Fruit fly (Drosophila melanogaster) whole organism, embryonic: ENCODE measurements around the gene CG7879.

Source experiments
- Abd-B ChIP-seq: fragments of 200-800 bp; sonication (Bioruptor generic); optimal IDR thresholded peaks from 2 replicates; lab custom pipeline; 2018; ENCODE audit warnings: missing biosample characterization, mild to moderate bottlenecking, missing genetic modification characterization, moderate library complexity
- Adf1 ChIP-seq: fragments of 200-800 bp; sonication (Bioruptor generic); IDR thresholded peaks from 2 replicates; pipeline ENCODE4 v1.3.6; 2022; ENCODE audit warnings: missing biosample characterization, missing genetic modification characterization
- B-H2 ChIP-seq: fragments of 200-800 bp; sonication (Bioruptor generic); optimal IDR thresholded peaks from 2 replicates; lab custom pipeline; 2018; ENCODE audit warnings: missing biosample characterization, mild to moderate bottlenecking, missing genetic modification characterization
- Blimp-1 ChIP-seq: fragments of 200-800 bp; sonication (Bioruptor generic); optimal IDR thresholded peaks from 3 replicates; lab custom pipeline; 2018; ENCODE audit warnings: missing biosample characterization, missing genetic modification characterization, mild to moderate bottlenecking, moderate library complexity, missing genetic modification reagents
- BtbVII ChIP-seq: fragments of 200-800 bp; sonication (Bioruptor generic); optimal IDR thresholded peaks from 3 replicates; lab custom pipeline; 2017; ENCODE audit warnings: missing biosample characterization, mild to moderate bottlenecking, missing genetic modification characterization
- CG10147 ChIP-seq: fragments of 200-800 bp; sonication (Bioruptor generic); optimal IDR thresholded peaks from 2 replicates; lab custom pipeline; 2019; ENCODE audit warnings: missing biosample characterization, mild to moderate bottlenecking, missing genetic modification characterization, moderate library complexity
- CG10321 ChIP-seq: fragments of 200-800 bp; sonication (Bioruptor generic); IDR thresholded peaks from 2 replicates; pipeline ENCODE4 v1.3.6; 2022; ENCODE audit warnings: missing biosample characterization, missing genetic modification characterization
- CG10565 ChIP-seq: fragments of 200-800 bp; sonication (Bioruptor generic); optimal IDR thresholded peaks from 3 replicates; lab custom pipeline; 2016; ENCODE audit warnings: missing biosample characterization, mild to moderate bottlenecking, missing genetic modification characterization
- CG12071 ChIP-seq: fragments of 200-800 bp; sonication (Bioruptor generic); optimal IDR thresholded peaks from 3 replicates; lab custom pipeline; 2018; ENCODE audit warnings: missing biosample characterization, mild to moderate bottlenecking, missing genetic modification characterization
- CG12391 ChIP-seq: fragments of 200-800 bp; sonication (Bioruptor generic); optimal IDR thresholded peaks from 3 replicates; lab custom pipeline; 2018; ENCODE audit warnings: missing biosample characterization, mild to moderate bottlenecking, missing genetic modification characterization, moderate library complexity
- CG14050 ChIP-seq: fragments of 200-800 bp; sonication (Bioruptor generic); IDR thresholded peaks from 3 replicates; pipeline ENCODE4 v1.3.6; 2022; ENCODE audit warnings: missing biosample characterization, missing genetic modification characterization
- CG15073 ChIP-seq: fragments of 200-800 bp; sonication (Bioruptor generic); optimal IDR thresholded peaks from 2 replicates; lab custom pipeline; 2016; ENCODE audit warnings: missing biosample characterization, missing genetic modification characterization
- CG15696 ChIP-seq: fragments of 200-800 bp; sonication (Bioruptor generic); optimal IDR thresholded peaks from 2 replicates; lab custom pipeline; 2019; ENCODE audit warnings: missing biosample characterization, mild to moderate bottlenecking, missing genetic modification characterization, moderate library complexity
- CG16815 ChIP-seq: fragments of 200-800 bp; sonication (Bioruptor generic); optimal IDR thresholded peaks from 3 replicates; lab custom pipeline; 2017; ENCODE audit warnings: missing biosample characterization, mild to moderate bottlenecking, missing genetic modification characterization
- CG17802 ChIP-seq: fragments of 200-800 bp; sonication (Bioruptor generic); optimal IDR thresholded peaks from 2 replicates; lab custom pipeline; 2018; ENCODE audit warnings: missing biosample characterization, mild to moderate bottlenecking, missing genetic modification characterization, moderate library complexity
- CG1792 ChIP-seq: fragments of 200-800 bp; sonication (Bioruptor generic); optimal IDR thresholded peaks from 2 replicates; lab custom pipeline; 2016; ENCODE audit warnings: missing biosample characterization, missing genetic modification characterization
- CG2120 ChIP-seq: fragments of 200-800 bp; sonication (Bioruptor generic); optimal IDR thresholded peaks from 3 replicates; lab custom pipeline; 2016; ENCODE audit warnings: missing biosample characterization, missing genetic modification characterization
- CG2875 ChIP-seq: fragments of 200-800 bp; sonication (Bioruptor generic); optimal IDR thresholded peaks from 2 replicates; lab custom pipeline; 2017; ENCODE audit warnings: missing biosample characterization, mild to moderate bottlenecking, missing genetic modification characterization, missing genetic modification reagents
- CG4360 ChIP-seq: fragments of 200-800 bp; sonication (Bioruptor generic); IDR thresholded peaks from 2 replicates; pipeline ENCODE4 v1.3.6; 2022; ENCODE audit warnings: missing biosample characterization, missing genetic modification characterization
- CG7372 ChIP-seq: fragments of 200-800 bp; sonication (Bioruptor generic); IDR thresholded peaks from 2 replicates; pipeline ENCODE4 v1.3.6; 2022; ENCODE audit warnings: missing biosample characterization, missing genetic modification characterization
- CG7556 ChIP-seq: fragments of 200-800 bp; sonication (Bioruptor generic); optimal IDR thresholded peaks from 2 replicates; lab custom pipeline; 2017; ENCODE audit warnings: missing biosample characterization, mild to moderate bottlenecking, missing genetic modification characterization
- CG9215 ChIP-seq: fragments of 200-800 bp; sonication (Bioruptor generic); IDR thresholded peaks from 2 replicates; pipeline ENCODE4 v1.3.6; 2022; ENCODE audit warnings: missing biosample characterization, missing genetic modification characterization
- CHES-1-like ChIP-seq: fragments of 200-800 bp; sonication (Bioruptor generic); optimal IDR thresholded peaks from 2 replicates; lab custom pipeline; 2016; ENCODE audit warnings: missing biosample characterization, missing genetic modification characterization
- D ChIP-seq, 2 experiments: fragments of 200-800 bp in 1 of 2; fragments of >200 bp in 1 of 2; sonication (Bioruptor generic) in 1 of 2; optimal IDR thresholded peaks; 2 replicates in 1 of 2; 3 replicates in 1 of 2; lab custom pipeline; 2017; ENCODE audit warnings: mild to moderate bottlenecking in 1 of 2, missing biosample characterization in 1 of 2, missing genetic modification characterization in 1 of 2, missing genetic modification reagents in 1 of 2
- D19A ChIP-seq: fragments of 200-800 bp; optimal IDR thresholded peaks from 3 replicates; lab custom pipeline; 2019; ENCODE audit warnings: missing biosample characterization, mild to moderate bottlenecking, missing genetic modification characterization, moderate library complexity
- Dref ChIP-seq: fragments of 200-800 bp; sonication (Bioruptor generic); IDR thresholded peaks from 2 replicates; pipeline ENCODE4 v1.3.6; 2022; ENCODE audit warnings: missing biosample characterization, missing genetic modification characterization
- Hr78 ChIP-seq, 2 experiments: fragments of 200-800 bp in 1 of 2; fragments of >200 bp in 1 of 2; sonication (Bioruptor generic) in 1 of 2; optimal IDR thresholded peaks; 2 replicates each; lab custom pipeline; 2017 to 2019; ENCODE audit warnings: missing biosample characterization in 2 of 2, missing genetic modification characterization in 2 of 2, mild to moderate bottlenecking in 1 of 2, moderate library complexity in 1 of 2
- Mad ChIP-seq: fragments of 200-800 bp; sonication (Bioruptor generic); optimal IDR thresholded peaks from 2 replicates; lab custom pipeline; 2016; ENCODE audit warnings: missing biosample characterization, missing genetic modification characterization
- Oaz ChIP-seq: fragments of 200-800 bp; sonication (Bioruptor generic); IDR thresholded peaks from 2 replicates; pipeline ENCODE4 v1.3.6; 2022; ENCODE audit warnings: missing biosample characterization, missing genetic modification characterization
- Ravus ChIP-seq: fragments of 200-800 bp; sonication (Bioruptor generic); IDR thresholded peaks from 2 replicates; pipeline ENCODE4 v1.3.6; 2022; ENCODE audit warnings: missing biosample characterization, missing genetic modification characterization
- Rx ChIP-seq: fragments of 200-800 bp; sonication (Bioruptor generic); IDR thresholded peaks from 2 replicates; pipeline ENCODE4 v1.3.6; 2022; ENCODE audit warnings: missing biosample characterization, missing genetic modification characterization
- Sry-β ChIP-seq: fragments of 200-800 bp; sonication (Bioruptor generic); optimal IDR thresholded peaks from 2 replicates; lab custom pipeline; 2018; ENCODE audit warnings: missing biosample characterization, mild to moderate bottlenecking, missing genetic modification characterization, moderate library complexity
- amos ChIP-seq: fragments of 200-800 bp; sonication (Bioruptor generic); IDR thresholded peaks from 2 replicates; pipeline ENCODE4 v1.3.6; 2022; ENCODE audit warnings: missing biosample characterization, missing genetic modification characterization; ENCODE audit not compliant: partially characterized antibody
- ap ChIP-seq: fragments of 200-800 bp; sonication (Bioruptor generic); IDR thresholded peaks from 2 replicates; pipeline ENCODE4 v1.3.6; 2022; ENCODE audit warnings: missing biosample characterization, missing genetic modification characterization
- cato ChIP-seq: fragments of 200-800 bp; sonication (Bioruptor generic); optimal IDR thresholded peaks from 2 replicates; lab custom pipeline; 2016; ENCODE audit warnings: missing biosample characterization, missing genetic modification characterization, borderline replicate concordance
- chn ChIP-seq: fragments of 200-800 bp; sonication (Bioruptor generic); optimal IDR thresholded peaks from 2 replicates; lab custom pipeline; 2016; ENCODE audit warnings: missing biosample characterization, missing genetic modification characterization
- ftz-f1 ChIP-seq: fragments of 200-800 bp; sonication (Bioruptor generic); optimal IDR thresholded peaks from 2 replicates; lab custom pipeline; 2016; ENCODE audit warnings: missing biosample characterization, missing genetic modification characterization
- fu2 ChIP-seq: fragments of 200-800 bp; sonication (Bioruptor generic); optimal IDR thresholded peaks from 2 replicates; lab custom pipeline; 2016; ENCODE audit warnings: missing biosample characterization, missing genetic modification characterization
- her ChIP-seq: fragments of 200-800 bp; sonication (Bioruptor generic); optimal IDR thresholded peaks from 2 replicates; lab custom pipeline; 2016; ENCODE audit warnings: missing biosample characterization, missing genetic modification characterization
- hth ChIP-seq: fragments of >200 bp; optimal IDR thresholded peaks from 2 replicates; lab custom pipeline; 2017; ENCODE audit warnings: inconsistent platforms
- kni ChIP-seq: fragments of 200-800 bp; sonication (Bioruptor generic); optimal IDR thresholded peaks from 3 replicates; lab custom pipeline; 2017; ENCODE audit warnings: mild to moderate bottlenecking, missing biosample characterization, missing genetic modification reagents, missing genetic modification characterization
- lab ChIP-seq: fragments of 200-800 bp; sonication (Bioruptor generic); optimal IDR thresholded peaks from 3 replicates; lab custom pipeline; 2017; ENCODE audit warnings: missing biosample characterization, missing genetic modification characterization, mild to moderate bottlenecking, moderate library complexity, missing genetic modification reagents
- pnt ChIP-seq: fragments of 200-800 bp; sonication (Bioruptor generic); optimal IDR thresholded peaks from 3 replicates; lab custom pipeline; 2016; ENCODE audit warnings: missing biosample characterization, missing genetic modification characterization
- pros ChIP-seq: fragments of 200-800 bp; sonication (Bioruptor generic); optimal IDR thresholded peaks from 3 replicates; lab custom pipeline; 2019; ENCODE audit warnings: missing biosample characterization, mild to moderate bottlenecking, missing genetic modification characterization, moderate library complexity
- repo ChIP-seq: fragments of 200-800 bp; sonication (Bioruptor generic); optimal IDR thresholded peaks from 2 replicates; lab custom pipeline; 2016; ENCODE audit warnings: missing biosample characterization, missing genetic modification characterization
- ssp ChIP-seq: fragments of 200-800 bp; sonication (Bioruptor generic); IDR thresholded peaks from 2 replicates; pipeline ENCODE4 v1.3.6; 2022; ENCODE audit warnings: missing biosample characterization, missing genetic modification characterization
- stwl ChIP-seq: fragments of 200-800 bp; sonication (Bioruptor generic); optimal IDR thresholded peaks from 3 replicates; lab custom pipeline; 2018; ENCODE audit warnings: missing biosample characterization, mild to moderate bottlenecking, missing genetic modification characterization, moderate library complexity
- sug ChIP-seq: fragments of 200-800 bp; optimal IDR thresholded peaks from 2 replicates; lab custom pipeline; 2019; ENCODE audit warnings: missing biosample characterization, mild to moderate bottlenecking, missing genetic modification characterization, moderate library complexity
- tna ChIP-seq: fragments of 200-800 bp; sonication (Bioruptor generic); IDR thresholded peaks from 2 replicates; pipeline ENCODE4 v1.3.6; 2022; ENCODE audit warnings: missing biosample characterization, missing genetic modification characterization; ENCODE audit not compliant: partially characterized antibody
- tup ChIP-seq: fragments of 200-800 bp; sonication (Bioruptor generic); optimal IDR thresholded peaks from 2 replicates; lab custom pipeline; 2016; ENCODE audit warnings: missing biosample characterization, mild to moderate bottlenecking, missing genetic modification characterization, moderate library complexity

CG7879 gene

DNA sequence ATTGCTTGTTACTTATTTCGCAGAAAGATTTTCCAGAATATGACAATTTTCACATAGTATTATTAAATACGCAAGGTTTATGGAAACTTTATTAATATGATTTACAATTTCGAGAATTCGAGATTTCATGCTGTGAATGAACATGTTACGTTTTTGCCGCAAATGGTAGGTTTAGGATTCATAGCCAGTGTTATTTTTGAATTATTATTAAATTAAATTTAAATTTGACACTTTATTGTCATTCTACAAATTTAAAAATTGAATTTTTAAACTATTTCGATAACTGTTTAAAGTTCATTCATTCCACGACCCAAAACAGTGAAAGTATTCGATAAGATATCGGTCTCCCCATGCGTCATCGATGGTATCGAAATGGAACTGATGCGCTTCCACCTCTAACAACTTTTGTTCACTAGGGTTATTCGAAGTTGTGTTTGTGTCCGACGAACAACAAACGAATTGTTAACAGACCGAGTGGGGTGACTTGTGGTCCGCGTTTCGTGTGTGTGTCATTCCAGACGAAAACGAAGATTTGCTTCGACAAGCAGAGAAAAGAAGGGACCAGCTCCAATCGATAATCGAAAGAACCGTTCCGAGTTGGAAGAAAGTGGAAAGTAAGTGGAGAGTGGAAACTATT is 22.6 kb downstream of the CG7879 start, which contains the start of the genes CG32313 and Pcyt1 (continued):
- TF ChIP-seq Sry-β (no peak), Abd-B (GFP tag; lab: Kevin White, UChicago) (no peak), hth (lab: Kevin White, UChicago) (no peak), CG4360 (GFP tag; lab: Robert Waterston, UW) (no peak), Hr78 (GFP tag; optimal IDR thresholded peaks at IDR 0.05; lab: Kevin White, UChicago) (no peak), CG2120 (GFP tag; lab: Kevin White, UChicago) (peak; percentile 0), CG16815 (GFP tag; lab: Kevin White, UChicago) (no peak), CG7372 (no peak), Mad (GFP tag; lab: Kevin White, UChicago) (peak; percentile 7), her (peak; percentile 41), CG1792 (no peak), repo (GFP tag; lab: Kevin White, UChicago) (no peak), fu2 (GFP tag; lab: Kevin White, UChicago) (peak; percentile 11), ssp (GFP tag; lab: Robert Waterston, UW) (no peak), CG10321 (no peak), Blimp-1 (GFP tag; lab: Kevin White, UChicago) (peak; percentile 47), amos (peak; percentile 94), Dref (GFP tag; lab: Robert Waterston, UW) (peak; percentile 97), BtbVII (GFP tag; lab: Kevin White, UChicago) (peak; percentile 0), tna (GFP tag; lab: Robert Waterston, UW) (peak; percentile 77), CHES-1-like (GFP tag; lab: Kevin White, UChicago) (no peak), Rx (no peak), CG10565 (no peak), pros (peak; percentile 92), CG15696 (tag; lab: Kevin White, UChicago) (no peak), CG10147 (no peak), CG12071 (GFP tag; lab: Kevin White, UChicago) (no peak), CG9215 (no peak), CG14050 (GFP tag; lab: Robert Waterston, UW) (no peak), D19A (tag; lab: Kevin White, UChicago) (no peak), lab (GFP tag; lab: Kevin White, UChicago) (peak; percentile 27), stwl (tag; lab: Kevin White, UChicago) (peak; percentile 94), CG17802 (tag; lab: Kevin White, UChicago) (no peak), CG7556 (no peak), CG2875 (GFP tag; lab: Kevin White, UChicago) (peak; percentile 23), chn (GFP tag; lab: Kevin White, UChicago) (no peak), cato (GFP tag; lab: Kevin White, UChicago) (no peak), CG12391 (peak; percentile 36), sug (peak; percentile 5), CG15073 (GFP tag; lab: Kevin White, UChicago) (no peak), tup (GFP tag; lab: Kevin White, UChicago) (no peak), ap (GFP tag; lab: Robert Waterston, UW) (no peak), Adf1 (GFP tag; lab: Robert Waterston, UW) (no peak), kni (GFP tag; lab: Kevin White, UChicago) (no peak), Ravus (no peak), ftz-f1 (no peak), D (optimal IDR thresholded peaks at IDR 0.05; lab: Kevin White, UChicago) (no peak), D (GFP tag; optimal IDR thresholded peaks at IDR 0.05; lab: Kevin White, UChicago) (no peak), pnt (GFP tag; lab: Kevin White, UChicago) (no peak), Oaz (GFP tag; lab: Robert Waterston, UW) (no peak), B-H2 (GFP tag; lab: Kevin White, UChicago) (peak; percentile 55)
